Worm (Caenorhabditis elegans) whole organism, L1 larva: ENCODE results near the gene C26F1.3.

Source experiments
- C04F5.9 ChIP-seq: sonication (generic microtip); optimal IDR thresholded peaks from 2 replicates; lab custom pipeline; 2016; ENCODE audit warnings: missing genetic modification characterization, missing compliant biosample characterization
- C34B4.2 ChIP-seq: sonication (generic microtip); optimal IDR thresholded peaks from 2 replicates; lab custom pipeline; 2017; ENCODE audit warnings: mild to moderate bottlenecking, missing genetic modification characterization, missing compliant biosample characterization
- Y116A8C.19 ChIP-seq: sonication (generic microtip); optimal IDR thresholded peaks from 2 replicates; lab custom pipeline; 2016; ENCODE audit warnings: missing compliant biosample characterization, missing genetic modification characterization, borderline replicate concordance
- alr-1 ChIP-seq: fragments of 200-800 bp; sonication (Bioruptor generic); optimal IDR thresholded peaks from 2 replicates; lab custom pipeline; 2018; ENCODE audit warnings: borderline replicate concordance, mild to moderate bottlenecking, missing genetic modification characterization, missing compliant biosample characterization
- blmp-1 ChIP-seq: fragments of 150-350 bp; optimal IDR thresholded peaks from 2 replicates; lab custom pipeline; 2014; ENCODE audit warnings: missing biosample characterization, missing genetic modification characterization
- ceh-8 ChIP-seq: fragments of 200-800 bp; sonication (Bioruptor generic); optimal IDR thresholded peaks from 2 replicates; lab custom pipeline; 2018; ENCODE audit warnings: mild to moderate bottlenecking, missing genetic modification characterization, moderate library complexity, missing compliant biosample characterization
- ceh-82 ChIP-seq, 3 experiments: fragments of 150-350 bp in 1 of 3; sonication (generic microtip) in 2 of 3; optimal IDR thresholded peaks; 2 replicates each; lab custom pipeline; 2014 to 2017; ENCODE audit warnings: missing biosample characterization in 3 of 3, missing genetic modification characterization in 3 of 3
- ces-1 ChIP-seq: fragments of 150-350 bp; optimal IDR thresholded peaks from 2 replicates; lab custom pipeline; 2014; ENCODE audit warnings: missing biosample characterization, missing genetic modification reagents, missing genetic modification characterization
- dpl-1 ChIP-seq, 3 experiments: fragments of 150-350 bp in 2 of 3; sonication (generic microtip) in 1 of 3; optimal IDR thresholded peaks; 2 replicates each; lab custom pipeline; 2014 to 2017; ENCODE audit warnings: missing biosample characterization in 3 of 3, missing genetic modification characterization in 3 of 3, missing genetic modification reagents in 3 of 3
- dsc-1 ChIP-seq: sonication (generic microtip); optimal IDR thresholded peaks from 2 replicates; lab custom pipeline; 2016; ENCODE audit warnings: mild to moderate bottlenecking, missing genetic modification characterization, missing compliant biosample characterization
- efl-1 ChIP-seq, 4 experiments: fragments of 150-350 bp; optimal IDR thresholded peaks in 3 of 4; peaks in 1 of 4; 1 replicate in 1 of 4; 2 replicates in 3 of 4; lab custom pipeline; 2014; ENCODE audit warnings: missing biosample characterization in 2 of 4, missing genetic modification characterization in 2 of 4, missing genetic modification reagents in 2 of 4
- efl-3 ChIP-seq: fragments of 200-800 bp; sonication (Bioruptor generic); optimal IDR thresholded peaks from 2 replicates; lab custom pipeline; 2018; ENCODE audit warnings: mild to moderate bottlenecking, missing genetic modification characterization, missing compliant biosample characterization
- egl-13 ChIP-seq: sonication (generic microtip); optimal IDR thresholded peaks from 2 replicates; lab custom pipeline; 2016; ENCODE audit warnings: missing genotype, missing genetic modification reagents, missing genetic modification characterization, missing compliant biosample characterization
- elt-2 ChIP-seq: sonication (generic microtip); optimal IDR thresholded peaks from 2 replicates; lab custom pipeline; 2016; ENCODE audit warnings: missing genetic modification characterization, mild to moderate bottlenecking, inconsistent platforms, missing compliant biosample characterization, missing genetic modification reagents
- elt-3 ChIP-seq, 6 experiments: fragments of 150-350 bp in 1 of 6; sonication (generic microtip); optimal IDR thresholded peaks; 2 replicates each; lab custom pipeline; 2017 to 2018; ENCODE audit warnings: missing biosample characterization in 6 of 6, missing genetic modification characterization in 6 of 6, inconsistent platforms in 1 of 6
- fkh-8 ChIP-seq: sonication (generic microtip); optimal IDR thresholded peaks from 2 replicates; lab custom pipeline; 2016; ENCODE audit warnings: mild to moderate bottlenecking, missing genetic modification characterization, missing compliant biosample characterization
- fos-1 ChIP-seq: fragments of 150-350 bp; optimal IDR thresholded peaks from 2 replicates; lab custom pipeline; 2014; ENCODE audit warnings: missing biosample characterization, missing genetic modification characterization
- grh-1 ChIP-seq: fragments of 200-800 bp; sonication (Bioruptor generic); IDR thresholded peaks from 2 replicates; pipeline ENCODE4 v1.3.6; 2022; ENCODE audit warnings: missing genetic modification reagents, missing genetic modification characterization, missing compliant biosample characterization
- hpl-2 ChIP-seq: fragments of 150-350 bp; optimal IDR thresholded peaks from 2 replicates; lab custom pipeline; 2014; ENCODE audit warnings: missing biosample characterization, missing genetic modification reagents, missing genetic modification characterization
- lin-14 ChIP-seq: fragments of 200-800 bp; sonication (Bioruptor generic); optimal IDR thresholded peaks from 2 replicates; lab custom pipeline; 2018; ENCODE audit warnings: mild to moderate bottlenecking, missing genetic modification characterization, moderate library complexity, missing compliant biosample characterization
- lin-15B ChIP-seq: fragments of 150-350 bp; sonication (generic microtip); optimal IDR thresholded peaks from 3 replicates; lab custom pipeline; 2014; ENCODE audit warnings: missing biosample characterization, missing genetic modification characterization
- lin-35 ChIP-seq, 2 experiments: fragments of 150-350 bp; optimal IDR thresholded peaks; 2 replicates each; lab custom pipeline; 2014; ENCODE audit warnings: missing biosample characterization in 2 of 2, missing genetic modification characterization in 2 of 2, missing genetic modification reagents in 2 of 2
- lir-3 ChIP-seq: sonication (generic microtip); optimal IDR thresholded peaks from 2 replicates; lab custom pipeline; 2016; ENCODE audit warnings: mild to moderate bottlenecking, missing genetic modification characterization, moderate library complexity, missing compliant biosample characterization; ENCODE audit not compliant: poor library complexity
- lsy-2 ChIP-seq, 2 experiments: fragments of 150-350 bp; optimal IDR thresholded peaks; 2 replicates each; lab custom pipeline; 2014; ENCODE audit warnings: missing biosample characterization in 2 of 2, missing genetic modification characterization in 2 of 2
- mdl-1 ChIP-seq, 2 experiments: fragments of 150-350 bp; optimal IDR thresholded peaks; 2 replicates each; lab custom pipeline; 2014 to 2017; ENCODE audit warnings: missing biosample characterization in 2 of 2, missing genetic modification characterization in 2 of 2, inconsistent platforms in 1 of 2
- mep-1 ChIP-seq: fragments of 150-350 bp; optimal IDR thresholded peaks from 2 replicates; lab custom pipeline; 2014; ENCODE audit warnings: missing biosample characterization, missing genetic modification characterization
- nhr-11 ChIP-seq: fragments of 150-350 bp; optimal IDR thresholded peaks from 2 replicates; lab custom pipeline; 2014; ENCODE audit warnings: missing biosample characterization, missing genetic modification characterization
- nhr-12 ChIP-seq: sonication (generic microtip); optimal IDR thresholded peaks from 2 replicates; lab custom pipeline; 2017; ENCODE audit warnings: missing biosample characterization, missing genetic modification characterization
- nhr-19 ChIP-seq: fragments of 200-800 bp; sonication (Bioruptor generic); conservative IDR thresholded peaks from 2 replicates; pipeline ENCODE4 v1.3.6; 2022; ENCODE audit warnings: missing genetic modification characterization, missing compliant biosample characterization
- nhr-20 ChIP-seq: sonication (generic microtip); optimal IDR thresholded peaks from 2 replicates; lab custom pipeline; 2016; ENCODE audit warnings: mild to moderate bottlenecking, missing genetic modification characterization, missing compliant biosample characterization
- nhr-237 ChIP-seq: fragments of 150-350 bp; optimal IDR thresholded peaks from 2 replicates; lab custom pipeline; 2014; ENCODE audit warnings: missing biosample characterization, missing genetic modification characterization
- nhr-28 ChIP-seq: fragments of 150-350 bp; optimal IDR thresholded peaks from 2 replicates; lab custom pipeline; 2014; ENCODE audit warnings: missing biosample characterization, missing genetic modification characterization
- nhr-71 ChIP-seq: sonication (generic microtip); optimal IDR thresholded peaks from 2 replicates; lab custom pipeline; 2016; ENCODE audit warnings: mild to moderate bottlenecking, missing genetic modification characterization, moderate library complexity, missing compliant biosample characterization
- nhr-76 ChIP-seq: sonication (generic microtip); optimal IDR thresholded peaks from 2 replicates; lab custom pipeline; 2017; ENCODE audit warnings: missing biosample characterization, missing genetic modification characterization
- nhr-77 ChIP-seq: fragments of 150-350 bp; optimal IDR thresholded peaks from 2 replicates; lab custom pipeline; 2014; ENCODE audit warnings: missing biosample characterization, missing genetic modification characterization
- nhr-90 ChIP-seq: sonication (generic microtip); optimal IDR thresholded peaks from 2 replicates; lab custom pipeline; 2016; ENCODE audit warnings: mild to moderate bottlenecking, missing genetic modification characterization, missing compliant biosample characterization; ENCODE audit not compliant: poor library complexity
- pax-3 ChIP-seq: fragments of 200-800 bp; sonication (Bioruptor generic); optimal IDR thresholded peaks from 2 replicates; lab custom pipeline; 2018; ENCODE audit warnings: mild to moderate bottlenecking, missing genetic modification characterization, moderate library complexity, missing compliant biosample characterization
- rnt-1 ChIP-seq: sonication (generic microtip); optimal IDR thresholded peaks from 2 replicates; lab custom pipeline; 2016; ENCODE audit warnings: mild to moderate bottlenecking, missing genetic modification characterization, moderate library complexity, missing compliant biosample characterization
- skn-1 ChIP-seq: fragments of 150-350 bp; optimal IDR thresholded peaks from 2 replicates; lab custom pipeline; 2014; ENCODE audit warnings: missing biosample characterization, missing genetic modification characterization
- snu-23 ChIP-seq: sonication (generic microtip); optimal IDR thresholded peaks from 2 replicates; lab custom pipeline; 2016; ENCODE audit warnings: missing genetic modification characterization, missing compliant biosample characterization
- swsn-7 ChIP-seq: sonication (generic microtip); optimal IDR thresholded peaks from 2 replicates; lab custom pipeline; 2016; ENCODE audit warnings: missing genetic modification characterization, missing compliant biosample characterization
- tlp-1 ChIP-seq: fragments of 150-350 bp; optimal IDR thresholded peaks from 2 replicates; lab custom pipeline; 2014; ENCODE audit warnings: missing biosample characterization, missing genetic modification characterization
- unc-130 ChIP-seq: fragments of 150-350 bp; optimal IDR thresholded peaks from 2 replicates; lab custom pipeline; 2017; ENCODE audit warnings: missing biosample characterization, missing genetic modification characterization, inconsistent platforms
- unc-30 ChIP-seq: sonication (generic microtip); optimal IDR thresholded peaks from 2 replicates; lab custom pipeline; 2017; ENCODE audit warnings: missing biosample characterization, missing genetic modification characterization
- unc-86 ChIP-seq: sonication (generic microtip); optimal IDR thresholded peaks from 2 replicates; lab custom pipeline; 2016; ENCODE audit warnings: missing genetic modification characterization, missing compliant biosample characterization
- vab-15 ChIP-seq: sonication (generic microtip); optimal IDR thresholded peaks from 2 replicates; lab custom pipeline; 2017; ENCODE audit warnings: missing genotype, mild to moderate bottlenecking, missing genetic modification characterization, missing compliant biosample characterization
- xbp-1 ChIP-seq: sonication (generic microtip); optimal IDR thresholded peaks from 2 replicates; lab custom pipeline; 2016; ENCODE audit warnings: missing genetic modification characterization, missing compliant biosample characterization
- zag-1 ChIP-seq: fragments of 150-350 bp; optimal IDR thresholded peaks from 2 replicates; lab custom pipeline; 2014; ENCODE audit warnings: missing biosample characterization, missing genetic modification characterization
- zip-4 ChIP-seq: fragments of 200-800 bp; sonication (Bioruptor generic); optimal IDR thresholded peaks from 2 replicates; lab custom pipeline; 2018; ENCODE audit warnings: mild to moderate bottlenecking, missing genetic modification characterization, moderate library complexity, missing compliant biosample characterization
- ztf-11 ChIP-seq, 2 experiments: sonication (generic microtip); optimal IDR thresholded peaks; 2 replicates each; lab custom pipeline; 2016 to 2017; ENCODE audit warnings: missing genetic modification characterization in 2 of 2, missing biosample characterization in 1 of 2, missing compliant biosample characterization in 1 of 2

C26F1.3 gene

ce11 chrV:7809320-7810256 lies 32.5 kb downstream of the C26F1.3 start, which contains the start of gene ZK742.3:
ZK742.3 (minus strand) TSS chrV:7809912.
- TF ChIP-seq unc-30 (tag; lab: Kevin White, UChicago), result no peak
- TF ChIP-seq snu-23 (GFP tag; lab: Kevin White, UChicago), result peak; percentile 19
- no peak for TF ChIP-seq dsc-1
- TF ChIP-seq blmp-1 (tag; lab: Kevin White, UChicago), result no peak
- peak; percentile 22 for TF ChIP-seq nhr-20 (tag; lab: Kevin White, UChicago)
- TF ChIP-seq nhr-28 (tag; lab: Kevin White, UChicago), result no peak
- TF ChIP-seq efl-3 (GFP tag; lab: Kevin White, UChicago), result no peak
- TF ChIP-seq dpl-1 (GFP tag; optimal IDR thresholded peaks at IDR 0.05; lab: Kevin White, UChicago), result no peak
- no peak for TF ChIP-seq C34B4.2 (tag; lab: Kevin White, UChicago)
- peak; percentile 28 for TF ChIP-seq lin-14 (GFP tag; lab: Kevin White, UChicago)
- TF ChIP-seq unc-130 (tag; lab: Kevin White, UChicago), result no peak
- TF ChIP-seq zag-1 (tag; lab: Kevin White, UChicago), result no peak
- no peak for TF ChIP-seq ceh-82 (tag; optimal IDR thresholded peaks at IDR 0.05; lab: Kevin White, UChicago)
- no peak for TF ChIP-seq vab-15
- TF ChIP-seq lin-15B, result no peak
- TF ChIP-seq elt-3 (tag; optimal IDR thresholded peaks at IDR 0.05; lab: Kevin White, UChicago), result no peak
- no peak for TF ChIP-seq ceh-8 (GFP tag; lab: Kevin White, UChicago)
- peak; percentile 7 for TF ChIP-seq nhr-71 (tag; lab: Kevin White, UChicago)
- no peak for TF ChIP-seq alr-1
- TF ChIP-seq grh-1 (GFP tag; lab: Robert Waterston, UW), result no peak
- no peak for TF ChIP-seq mep-1
- TF ChIP-seq hpl-2, result no peak
- no peak for TF ChIP-seq nhr-12 (tag; lab: Kevin White, UChicago)
- no peak for TF ChIP-seq nhr-76 (tag; lab: Kevin White, UChicago)
- no peak for TF ChIP-seq swsn-7 (tag; lab: Kevin White, UChicago)
- TF ChIP-seq nhr-19, result no peak
- no peak for TF ChIP-seq Y116A8C.19 (tag; lab: Kevin White, UChicago)
- TF ChIP-seq skn-1 (tag; lab: Kevin White, UChicago), result no peak
- TF ChIP-seq tlp-1 (tag; lab: Kevin White, UChicago), result no peak
- no peak for TF ChIP-seq ces-1 (GFP tag; lab: Kevin White, UChicago)
- no peak for TF ChIP-seq unc-86
- no peak for TF ChIP-seq egl-13 (tag; lab: Kevin White, UChicago)
- TF ChIP-seq ztf-11 (tag; optimal IDR thresholded peaks at IDR 0.05; lab: Kevin White, UChicago), result no peak
- no peak for TF ChIP-seq elt-2 (tag; lab: Kevin White, UChicago)
- TF ChIP-seq efl-1 (optimal IDR thresholded peaks at IDR 0.05; lab: Kevin White, UChicago), result no peak
- peak in 1 of 2 experiments; percentile 78 for TF ChIP-seq efl-1 (GFP tag; optimal IDR thresholded peaks at IDR 0.05 in 1 of 2; lab: Kevin White, UChicago)
- no peak for TF ChIP-seq pax-3 (tag; lab: Kevin White, UChicago)
- TF ChIP-seq mdl-1 (tag; optimal IDR thresholded peaks at IDR 0.05; lab: Kevin White, UChicago), result no peak
- TF ChIP-seq rnt-1, result no peak
- no peak for TF ChIP-seq nhr-237 (tag; lab: Kevin White, UChicago)
- no peak for TF ChIP-seq zip-4 (GFP tag; lab: Kevin White, UChicago)
- TF ChIP-seq nhr-11, result no peak
- TF ChIP-seq lir-3 (tag; lab: Kevin White, UChicago), result no peak
- no peak for TF ChIP-seq nhr-77
- TF ChIP-seq lin-35 (GFP tag; optimal IDR thresholded peaks at IDR 0.05; lab: Kevin White, UChicago), result peak in 1 of 2 experiments; percentile 36
- no peak for TF ChIP-seq fkh-8
- peak; percentile 15 for TF ChIP-seq nhr-90
- no peak for TF ChIP-seq xbp-1 (tag; lab: Kevin White, UChicago)
- TF ChIP-seq lsy-2 (tag; optimal IDR thresholded peaks at IDR 0.05; lab: Kevin White, UChicago), result no peak
- no peak for TF ChIP-seq C04F5.9 (tag; lab: Kevin White, UChicago)
- no peak for TF ChIP-seq fos-1 (tag; lab: Kevin White, UChicago)
